Worm (Caenorhabditis elegans) whole organism, L1 larva: Measurements from ENCODE around the gene mai-2.
"Not testable (repeated sequence)": the region's sequence is repeated elsewhere in the genome, so short reads cannot be mapped to it uniquely, and the experiment has no call there.

Source experiments
- ama-1 ChIP-seq: fragments of 150-350 bp; optimal IDR thresholded peaks from 2 replicates; lab custom pipeline; 2014
- nhr-11 ChIP-seq: fragments of 150-350 bp; optimal IDR thresholded peaks from 2 replicates; lab custom pipeline; 2014; ENCODE audit warnings: missing biosample characterization, missing genetic modification characterization
- sup-37 ChIP-seq: fragments of 200-800 bp; sonication (Bioruptor generic); optimal IDR thresholded peaks from 2 replicates; lab custom pipeline; 2018; ENCODE audit warnings: mild to moderate bottlenecking, missing genetic modification characterization, missing compliant biosample characterization

- TF ChIP-seq nhr-11 (tag; lab: Kevin White, UChicago); ama-1 (lab: Kevin White, UChicago); sup-37 (GFP tag; lab: Kevin White, UChicago): not testable (repeated sequence)
These were observed 47.7 kb downstream of the mai-2 start, which contains the start of gene C04C3.7 for ce11 chrIV:3433387-3433786.
